Worm (Caenorhabditis elegans) whole organism, mixed stage, embryonic: ENCODE data around the gene clec-179.

Experiments used
- cnd-1 ChIP-seq: fragments of 200-800 bp; sonication (Bioruptor generic); optimal IDR thresholded peaks from 2 replicates; lab custom pipeline; 2018; ENCODE audit warnings: mild to moderate bottlenecking, missing genetic modification characterization, missing compliant biosample characterization
- elt-1 ChIP-seq: sonication (generic microtip); optimal IDR thresholded peaks from 2 replicates; lab custom pipeline; 2017; ENCODE audit warnings: missing genetic modification characterization, mild to moderate bottlenecking, missing compliant biosample characterization, antibody characterized with exemption, moderate library complexity, borderline replicate concordance; ENCODE audit not compliant: insufficient read depth
- elt-3 ChIP-seq: fragments of 150-350 bp; optimal IDR thresholded peaks from 2 replicates; lab custom pipeline; 2014; ENCODE audit warnings: missing biosample characterization, missing genetic modification characterization
- lin-13 ChIP-seq: fragments of 150-350 bp; optimal IDR thresholded peaks from 2 replicates; lab custom pipeline; 2014; ENCODE audit warnings: missing biosample characterization, missing genetic modification characterization
- mep-1 ChIP-seq: fragments of 150-350 bp; optimal IDR thresholded peaks from 2 replicates; lab custom pipeline; 2017; ENCODE audit warnings: missing biosample characterization, missing genetic modification reagents, missing genetic modification characterization, inconsistent platforms
- nhr-237 ChIP-seq: fragments of 150-350 bp; optimal IDR thresholded peaks from 2 replicates; lab custom pipeline; 2014; ENCODE audit warnings: missing biosample characterization, missing genetic modification characterization
- snpc-4 ChIP-seq: fragments of 150-350 bp; optimal IDR thresholded peaks from 2 replicates; lab custom pipeline; 2014; ENCODE audit warnings: missing biosample characterization, missing genetic modification characterization
- unc-39 ChIP-seq: fragments of 150-350 bp; optimal IDR thresholded peaks from 2 replicates; lab custom pipeline; 2014; ENCODE audit warnings: missing biosample characterization, missing genetic modification characterization
- unc-62 ChIP-seq: fragments of 150-350 bp; optimal IDR thresholded peaks from 2 replicates; lab custom pipeline; 2014; ENCODE audit warnings: missing biosample characterization, missing genetic modification reagents, missing genetic modification characterization
- ztf-11 ChIP-seq: fragments of 150-350 bp; optimal IDR thresholded peaks from 2 replicates; lab custom pipeline; 2014; ENCODE audit warnings: missing biosample characterization, missing genetic modification characterization

ce11 chrIV:7166553-7166952 is 17.9 kb downstream of the clec-179 start, which contains the start of gene C42D4.18:
- TF ChIP-seq mep-1 (tag; lab: Kevin White, UChicago) (no peak), snpc-4 (tag; lab: Kevin White, UChicago) (no peak), nhr-237 (no peak), elt-3 (tag; lab: Kevin White, UChicago) (no peak), lin-13 (tag; lab: Kevin White, UChicago) (no peak), ztf-11 (tag; lab: Kevin White, UChicago) (no peak), unc-62 (GFP tag; lab: Kevin White, UChicago) (no peak), elt-1 (tag; lab: Kevin White, UChicago) (no peak), cnd-1 (no peak), unc-39 (no peak)
